Fruit fly (Drosophila melanogaster) whole organism, embryonic: Measurements from ENCODE around the gene yrt.

ENCODE experiments used
- Bteb2 ChIP-seq: fragments of 200-800 bp; sonication (Bioruptor generic); optimal IDR thresholded peaks from 2 replicates; lab custom pipeline; 2016; ENCODE audit warnings: missing biosample characterization, missing genetic modification characterization
- CG10209 ChIP-seq: fragments of 200-800 bp; sonication (Bioruptor generic); optimal IDR thresholded peaks from 3 replicates; lab custom pipeline; 2017; ENCODE audit warnings: missing biosample characterization, mild to moderate bottlenecking, missing genetic modification characterization, missing genetic modification reagents
- CG10366 ChIP-seq: fragments of 200-800 bp; sonication (Bioruptor generic); IDR thresholded peaks from 2 replicates; pipeline ENCODE4 v1.3.6; 2022; ENCODE audit warnings: missing biosample characterization, missing genetic modification characterization
- CG11093 ChIP-seq: fragments of 200-800 bp; sonication (Bioruptor generic); IDR thresholded peaks from 3 replicates; pipeline ENCODE4 v1.3.6; 2022; ENCODE audit warnings: missing biosample characterization, missing genetic modification characterization
- CG12299 ChIP-seq: fragments of 200-800 bp; sonication (Bioruptor generic); optimal IDR thresholded peaks from 2 replicates; lab custom pipeline; 2018; ENCODE audit warnings: missing biosample characterization, mild to moderate bottlenecking, missing genetic modification characterization
- CG1233 ChIP-seq: fragments of 200-800 bp; sonication (Bioruptor generic); optimal IDR thresholded peaks from 4 replicates; lab custom pipeline; 2018; ENCODE audit warnings: missing biosample characterization, mild to moderate bottlenecking, missing genetic modification characterization
- CG12659 ChIP-seq: fragments of 200-800 bp; sonication (Bioruptor generic); optimal IDR thresholded peaks from 3 replicates; lab custom pipeline; 2017; ENCODE audit warnings: mild to moderate bottlenecking, missing biosample characterization, missing genetic modification reagents, missing genetic modification characterization
- CG13894 ChIP-seq: fragments of 200-800 bp; sonication (Bioruptor generic); optimal IDR thresholded peaks from 3 replicates; lab custom pipeline; 2018; ENCODE audit warnings: missing biosample characterization, mild to moderate bottlenecking, missing genetic modification characterization, moderate library complexity
- CG15269 ChIP-seq: fragments of 200-800 bp; sonication (Bioruptor generic); optimal IDR thresholded peaks from 2 replicates; lab custom pipeline; 2018; ENCODE audit warnings: missing biosample characterization, mild to moderate bottlenecking, missing genetic modification characterization, moderate library complexity
- CG1603 ChIP-seq: fragments of 200-800 bp; sonication (Bioruptor generic); optimal IDR thresholded peaks from 2 replicates; lab custom pipeline; 2019; ENCODE audit warnings: missing biosample characterization, mild to moderate bottlenecking, missing genetic modification characterization, moderate library complexity
- CG17186 ChIP-seq: fragments of 200-800 bp; sonication (Bioruptor generic); optimal IDR thresholded peaks from 3 replicates; lab custom pipeline; 2017; ENCODE audit warnings: missing biosample characterization, missing genetic modification reagents, missing genetic modification characterization
- CG17385 ChIP-seq: fragments of 200-800 bp; sonication (Bioruptor generic); optimal IDR thresholded peaks from 3 replicates; lab custom pipeline; 2018; ENCODE audit warnings: missing biosample characterization, mild to moderate bottlenecking, missing genetic modification characterization
- CG32532 ChIP-seq: fragments of 200-800 bp; sonication (Bioruptor generic); IDR thresholded peaks from 2 replicates; pipeline ENCODE4 v1.3.6; 2022; ENCODE audit warnings: missing biosample characterization, missing genetic modification characterization
- CG32767 ChIP-seq: fragments of 200-800 bp; sonication (Bioruptor generic); IDR thresholded peaks from 2 replicates; pipeline ENCODE4 v1.3.6; 2022; ENCODE audit warnings: missing biosample characterization, missing genetic modification characterization
- CG3995 ChIP-seq: fragments of 200-800 bp; sonication (Bioruptor generic); optimal IDR thresholded peaks from 3 replicates; lab custom pipeline; 2016; ENCODE audit warnings: missing biosample characterization, missing genetic modification characterization
- CG4617 ChIP-seq: fragments of 200-800 bp; sonication (Bioruptor generic); optimal IDR thresholded peaks from 3 replicates; lab custom pipeline; 2016; ENCODE audit warnings: missing biosample characterization, missing genetic modification characterization, borderline replicate concordance
- CG5953 ChIP-seq: fragments of 200-800 bp; sonication (Bioruptor generic); IDR thresholded peaks from 2 replicates; pipeline ENCODE4 v1.3.6; 2022; ENCODE audit warnings: missing biosample characterization, missing genetic modification characterization
- CG6683 ChIP-seq: fragments of 200-800 bp; sonication (Bioruptor generic); optimal IDR thresholded peaks from 2 replicates; lab custom pipeline; 2017; ENCODE audit warnings: missing biosample characterization, mild to moderate bottlenecking, missing genetic modification characterization, missing genetic modification reagents
- CG6854 ChIP-seq: fragments of 200-800 bp; sonication (Bioruptor generic); optimal IDR thresholded peaks from 3 replicates; lab custom pipeline; 2017; ENCODE audit warnings: missing biosample characterization, mild to moderate bottlenecking, missing genetic modification characterization
- CG8089 ChIP-seq: fragments of 200-800 bp; sonication (Bioruptor generic); optimal IDR thresholded peaks from 3 replicates; lab custom pipeline; 2016; ENCODE audit warnings: missing biosample characterization, missing genetic modification characterization
- CG8290 ChIP-seq, 3 experiments: fragments of 200-800 bp; sonication (Bioruptor generic); optimal IDR thresholded peaks; 2 replicates each; lab custom pipeline; 2016 to 2019; ENCODE audit warnings: missing biosample characterization in 3 of 3, missing genetic modification characterization in 3 of 3, mild to moderate bottlenecking in 2 of 3, moderate library complexity in 1 of 3
- CG9609 ChIP-seq: fragments of 200-800 bp; sonication (Bioruptor generic); optimal IDR thresholded peaks from 3 replicates; lab custom pipeline; 2016; ENCODE audit warnings: missing biosample characterization, missing genetic modification characterization
- CG9932 ChIP-seq: fragments of 200-800 bp; sonication (Bioruptor generic); IDR thresholded peaks from 2 replicates; pipeline ENCODE4 v1.3.6; 2022; ENCODE audit warnings: missing biosample characterization, missing genetic modification characterization
- Camta ChIP-seq: fragments of 200-800 bp; sonication (Bioruptor generic); optimal IDR thresholded peaks from 2 replicates; lab custom pipeline; 2016; ENCODE audit warnings: missing biosample characterization, missing genetic modification characterization
- Chrac-16 ChIP-seq: fragments of 200-800 bp; sonication (Bioruptor generic); optimal IDR thresholded peaks from 3 replicates; lab custom pipeline; 2016; ENCODE audit warnings: missing biosample characterization, missing genetic modification characterization
- CrebB ChIP-seq: fragments of 200-800 bp; sonication (Bioruptor generic); optimal IDR thresholded peaks from 3 replicates; lab custom pipeline; 2018; ENCODE audit warnings: missing biosample characterization, mild to moderate bottlenecking, missing genetic modification characterization
- Gug ChIP-seq: fragments of 200-800 bp; sonication (Bioruptor generic); IDR thresholded peaks from 4 replicates; pipeline ENCODE4 v1.3.6; 2022; ENCODE audit warnings: missing biosample characterization, missing genetic modification characterization
- Hey ChIP-seq: fragments of 200-800 bp; sonication (Bioruptor generic); optimal IDR thresholded peaks from 3 replicates; lab custom pipeline; 2018; ENCODE audit warnings: missing biosample characterization, mild to moderate bottlenecking, missing genetic modification characterization
- Hr3 ChIP-seq: fragments of 200-800 bp; sonication (Bioruptor generic); optimal IDR thresholded peaks from 3 replicates; lab custom pipeline; 2016; ENCODE audit warnings: missing biosample characterization, missing genetic modification characterization
- Hr39 ChIP-seq: fragments of >200 bp; optimal IDR thresholded peaks from 2 replicates; lab custom pipeline; 2017
- Jarid2 ChIP-seq: fragments of 200-800 bp; sonication (Bioruptor generic); optimal IDR thresholded peaks from 3 replicates; lab custom pipeline; 2017; ENCODE audit warnings: mild to moderate bottlenecking, missing biosample characterization, missing genetic modification reagents, missing genetic modification characterization
- Spps ChIP-seq: fragments of 200-800 bp; sonication (Bioruptor generic); optimal IDR thresholded peaks from 2 replicates; lab custom pipeline; 2018; ENCODE audit warnings: missing biosample characterization, mild to moderate bottlenecking, missing genetic modification characterization
- Taf1 ChIP-seq: fragments of 200-800 bp; sonication (Bioruptor generic); IDR thresholded peaks from 2 replicates; pipeline ENCODE4 v1.3.6; 2022; ENCODE audit warnings: missing biosample characterization, missing genetic modification characterization
- YL-1 ChIP-seq: fragments of 200-800 bp; sonication (Bioruptor generic); optimal IDR thresholded peaks from 3 replicates; lab custom pipeline; 2017; ENCODE audit warnings: missing biosample characterization, mild to moderate bottlenecking, missing genetic modification characterization
- bowl ChIP-seq: fragments of 200-800 bp; sonication (Bioruptor generic); IDR thresholded peaks from 2 replicates; pipeline ENCODE4 v1.3.6; 2022; ENCODE audit warnings: missing biosample characterization, missing genetic modification characterization
- bsh ChIP-seq, 2 experiments: fragments of 200-800 bp; sonication (Bioruptor generic); optimal IDR thresholded peaks; 2 replicates each; lab custom pipeline; 2017 to 2018; ENCODE audit warnings: mild to moderate bottlenecking in 2 of 2, missing biosample characterization in 2 of 2, missing genetic modification characterization in 2 of 2, moderate library complexity in 1 of 2
- cato ChIP-seq: fragments of 200-800 bp; sonication (Bioruptor generic); optimal IDR thresholded peaks from 2 replicates; lab custom pipeline; 2016; ENCODE audit warnings: missing biosample characterization, missing genetic modification characterization, borderline replicate concordance
- cg ChIP-seq: fragments of 200-800 bp; sonication (Bioruptor generic); optimal IDR thresholded peaks from 3 replicates; lab custom pipeline; 2019; ENCODE audit warnings: missing biosample characterization, mild to moderate bottlenecking, missing genetic modification characterization, moderate library complexity
- chn ChIP-seq: fragments of 200-800 bp; sonication (Bioruptor generic); optimal IDR thresholded peaks from 2 replicates; lab custom pipeline; 2016; ENCODE audit warnings: missing biosample characterization, missing genetic modification characterization
- h ChIP-seq: fragments of >200 bp; optimal IDR thresholded peaks from 2 replicates; lab custom pipeline; 2017
- insv ChIP-seq, 2 experiments: fragments of 200-800 bp; sonication (Bioruptor generic); optimal IDR thresholded peaks; 3 replicates each; lab custom pipeline; 2016 to 2018; ENCODE audit warnings: missing biosample characterization in 2 of 2, missing genetic modification characterization in 2 of 2
- jumu ChIP-seq: fragments of 200-800 bp; sonication (Bioruptor generic); optimal IDR thresholded peaks from 3 replicates; lab custom pipeline; 2016; ENCODE audit warnings: missing biosample characterization, missing genetic modification characterization
- mirr ChIP-seq: fragments of 200-800 bp; sonication (Bioruptor generic); optimal IDR thresholded peaks from 3 replicates; lab custom pipeline; 2018; ENCODE audit warnings: missing biosample characterization, mild to moderate bottlenecking, missing genetic modification characterization
- nom ChIP-seq: fragments of 200-800 bp; sonication (Bioruptor generic); optimal IDR thresholded peaks from 2 replicates; lab custom pipeline; 2017; ENCODE audit warnings: missing biosample characterization, missing genetic modification characterization, mild to moderate bottlenecking, moderate library complexity, missing genetic modification reagents
- schlank ChIP-seq: fragments of 200-800 bp; sonication (Bioruptor generic); optimal IDR thresholded peaks from 2 replicates; lab custom pipeline; 2018; ENCODE audit warnings: missing biosample characterization, mild to moderate bottlenecking, missing genetic modification characterization
- sisA ChIP-seq: fragments of 200-800 bp; sonication (Bioruptor generic); IDR thresholded peaks from 2 replicates; pipeline ENCODE4 v1.3.6; 2022; ENCODE audit warnings: missing biosample characterization, missing genetic modification characterization
- slou ChIP-seq: fragments of 200-800 bp; sonication (Bioruptor generic); optimal IDR thresholded peaks from 3 replicates; lab custom pipeline; 2016; ENCODE audit warnings: missing biosample characterization, missing genetic modification characterization
- tgo ChIP-seq: fragments of 200-800 bp; sonication (Bioruptor generic); IDR thresholded peaks from 3 replicates; pipeline ENCODE4 v1.3.6; 2022; ENCODE audit warnings: missing biosample characterization, missing genetic modification characterization
- tin ChIP-seq: fragments of 200-800 bp; sonication (Bioruptor generic); optimal IDR thresholded peaks from 3 replicates; lab custom pipeline; 2016; ENCODE audit warnings: missing biosample characterization, missing genetic modification characterization
- tll ChIP-seq, 2 experiments: fragments of 200-800 bp in 1 of 2; fragments of >200 bp in 1 of 2; sonication (Bioruptor generic) in 1 of 2; optimal IDR thresholded peaks; 2 replicates each; lab custom pipeline; 2017 to 2019; ENCODE audit warnings: missing biosample characterization in 2 of 2, missing genetic modification characterization in 2 of 2, mild to moderate bottlenecking in 1 of 2, moderate library complexity in 1 of 2
- tna ChIP-seq: fragments of 200-800 bp; sonication (Bioruptor generic); IDR thresholded peaks from 2 replicates; pipeline ENCODE4 v1.3.6; 2022; ENCODE audit warnings: missing biosample characterization, missing genetic modification characterization; ENCODE audit not compliant: partially characterized antibody
- vvl ChIP-seq: fragments of 200-800 bp; sonication (Bioruptor generic); IDR thresholded peaks from 2 replicates; pipeline ENCODE4 v1.3.6; 2022; ENCODE audit warnings: missing biosample characterization, missing genetic modification characterization

The yrt gene

DNA sequence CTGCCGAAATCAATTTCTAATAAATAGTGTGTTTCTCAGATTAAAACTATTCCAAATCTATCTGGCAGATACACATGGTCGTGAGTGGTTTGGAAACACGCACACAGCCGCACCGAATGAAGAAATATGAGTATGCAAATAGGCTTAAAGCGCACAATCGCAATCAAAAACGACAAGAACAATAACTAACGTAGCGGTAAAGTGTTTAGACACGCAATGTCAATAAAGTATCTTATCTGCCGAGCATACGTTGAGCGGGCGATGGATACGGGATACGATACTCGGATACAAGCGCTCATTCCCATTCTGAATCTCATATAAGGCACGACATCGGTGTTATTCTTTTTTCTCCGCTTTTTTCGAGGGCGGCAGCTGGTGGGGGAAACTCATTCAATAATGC, 11.3 kb upstream of the yrt start (continued):
- TF ChIP-seq CG8290 (GFP tag; optimal IDR thresholded peaks at IDR 0.05; lab: Kevin White, UChicago) (no peak), CG8290 (tag; optimal IDR thresholded peaks at IDR 0.05; lab: Kevin White, UChicago) (peak in 1 of 2 experiments; percentile 55), h (lab: Kevin White, UChicago) (no peak), CG1603 (tag; lab: Kevin White, UChicago) (no peak), tin (no peak), slou (GFP tag; lab: Kevin White, UChicago) (no peak), cato (GFP tag; lab: Kevin White, UChicago) (no peak), tgo (no peak), CG8089 (GFP tag; lab: Kevin White, UChicago) (no peak), Taf1 (GFP tag; lab: Robert Waterston, UW) (no peak), Bteb2 (GFP tag; lab: Kevin White, UChicago) (no peak), sisA (GFP tag; lab: Robert Waterston, UW) (no peak), Chrac-16 (GFP tag; lab: Kevin White, UChicago) (no peak), CG3995 (GFP tag; lab: Kevin White, UChicago) (no peak), mirr (GFP tag; lab: Kevin White, UChicago) (peak; percentile 69), CG17385 (GFP tag; lab: Kevin White, UChicago) (no peak), Hey (tag; lab: Kevin White, UChicago) (no peak), CG12659 (no peak), Hr39 (lab: Kevin White, UChicago) (no peak), Hr3 (GFP tag; lab: Kevin White, UChicago) (no peak), jumu (no peak), nom (GFP tag; lab: Kevin White, UChicago) (no peak), CrebB (tag; lab: Kevin White, UChicago) (no peak), CG13894 (tag; lab: Kevin White, UChicago) (peak; percentile 28), CG32532 (GFP tag; lab: Robert Waterston, UW) (no peak), chn (GFP tag; lab: Kevin White, UChicago) (no peak), CG15269 (no peak), CG4617 (GFP tag; lab: Kevin White, UChicago) (no peak), CG10366 (no peak), CG9609 (GFP tag; lab: Kevin White, UChicago) (no peak), CG5953 (no peak; the same call in 1 of the 2 replicates), cg (GFP tag; lab: Kevin White, UChicago) (no peak), insv (GFP tag; optimal IDR thresholded peaks at IDR 0.05; lab: Kevin White, UChicago) (no peak), CG10209 (GFP tag; lab: Kevin White, UChicago) (no peak), bowl (GFP tag; lab: Robert Waterston, UW) (no peak), Gug (GFP tag; lab: Robert Waterston, UW) (no peak), CG17186 (GFP tag; lab: Kevin White, UChicago) (no peak), CG9932 (GFP tag; lab: Robert Waterston, UW) (peak; percentile 16; the same call in 1 of the 2 replicates), CG6854 (GFP tag; lab: Kevin White, UChicago) (no peak), CG32767 (GFP tag; lab: Robert Waterston, UW) (no peak), bsh (GFP tag; optimal IDR thresholded peaks at IDR 0.05; lab: Kevin White, UChicago) (no peak), CG12299 (tag; lab: Kevin White, UChicago) (no peak), tll (GFP tag; optimal IDR thresholded peaks at IDR 0.05; lab: Kevin White, UChicago) (no peak), Spps (no peak), Jarid2 (no peak), schlank (tag; lab: Kevin White, UChicago) (no peak), Camta (GFP tag; lab: Kevin White, UChicago) (no peak), CG1233 (GFP tag; lab: Kevin White, UChicago) (no peak), CG11093 (GFP tag; lab: Robert Waterston, UW) (no peak), YL-1 (no peak), tna (GFP tag; lab: Robert Waterston, UW) (no peak), CG6683 (GFP tag; lab: Kevin White, UChicago) (no peak), vvl (GFP tag; lab: Robert Waterston, UW) (0 out of 2 replicates have a peak, but pooled peaks have one; percentile 27)
